Fruit fly (Drosophila melanogaster): Measurements from ENCODE around the gene pths.

The pths gene

DNA sequence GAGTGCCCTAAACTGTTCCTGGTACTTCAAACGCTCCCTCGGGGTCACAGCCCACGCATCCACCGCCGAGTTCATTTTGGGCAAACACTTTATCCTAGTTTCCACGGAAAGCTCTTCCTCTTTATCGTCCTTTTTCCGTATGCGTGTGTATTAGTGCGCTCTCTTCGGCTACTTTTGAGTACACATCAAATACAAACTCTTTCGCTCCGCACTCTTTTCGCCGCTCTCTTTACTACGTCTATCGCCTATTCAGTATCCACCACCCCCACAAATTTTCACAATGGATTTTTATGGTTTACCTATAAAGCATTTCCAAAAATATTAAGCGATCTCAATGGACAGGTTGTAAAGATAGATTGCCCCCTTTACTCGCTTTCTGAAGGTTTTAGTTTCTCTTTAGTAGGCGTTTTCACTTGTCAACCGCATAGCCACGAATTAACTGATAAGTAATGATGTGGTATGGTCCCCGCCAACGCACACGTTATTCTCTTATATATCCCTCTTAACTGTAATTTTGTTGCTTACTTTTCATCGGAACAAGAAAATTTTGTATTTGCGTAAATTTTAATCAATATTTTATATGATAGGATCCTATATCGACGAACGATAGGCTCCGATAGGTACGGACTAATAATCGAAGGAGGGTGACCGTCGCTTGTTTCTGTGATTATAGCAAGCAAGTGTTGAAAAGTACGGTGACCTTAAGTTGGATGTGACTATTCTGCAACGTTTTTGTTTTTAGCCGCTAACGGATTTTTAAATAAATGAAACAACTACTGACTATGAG, 1.1 kb upstream of the pths start, which contains the start of gene Dap160 (continued):
- TF ChIP-seq CG7928 (GFP tag; optimal IDR thresholded peaks at IDR 0.05) (no peak), corto (GFP tag; optimal IDR thresholded peaks at IDR 0.05) (no peak), psq (GFP tag; optimal IDR thresholded peaks at IDR 0.05) (no peak), gfzf (GFP tag; optimal IDR thresholded peaks at IDR 0.05) (peak; percentile 60), bowl (GFP tag; IDR thresholded peaks at IDR 0.05) (no peak), MTF-1 (GFP tag; optimal IDR thresholded peaks at IDR 0.05; ENCODE audit: borderline replicate concordance) (no peak), CG10462 (GFP tag; optimal IDR thresholded peaks at IDR 0.05) (no peak), CG8281 (tag; optimal IDR thresholded peaks at IDR 0.05) (no peak), CG2199 (GFP tag; IDR thresholded peaks at IDR 0.05) (no peak), CG17385 (GFP tag; optimal IDR thresholded peaks at IDR 0.05) (no peak), nmo (GFP tag; optimal IDR thresholded peaks at IDR 0.05) (no peak), kay (GFP tag; optimal IDR thresholded peaks at IDR 0.05) (no peak), CG8478 (optimal IDR thresholded peaks at IDR 0.05) (no peak), Dbx (GFP tag; IDR thresholded peaks at IDR 0.05) (peak; percentile 39; the same call in 1 of the 3 replicates), CG14710 (tag; optimal IDR thresholded peaks at IDR 0.05) (no peak), CG6254 (GFP tag; optimal IDR thresholded peaks at IDR 0.05) (no peak), Ets97D (GFP tag; optimal IDR thresholded peaks at IDR 0.05) (peak; percentile 29), grn (GFP tag; optimal IDR thresholded peaks at IDR 0.05) (peak; percentile 36), so (GFP tag; IDR thresholded peaks at IDR 0.05) (no peak), BtbVII (GFP tag; optimal IDR thresholded peaks at IDR 0.05) (no peak), CG15011 (GFP tag; optimal IDR thresholded peaks at IDR 0.05) (no peak), CG10654 (GFP tag; optimal IDR thresholded peaks at IDR 0.05) (no peak), Hr39 (optimal IDR thresholded peaks at IDR 0.05) (no peak), NfI (GFP tag; optimal IDR thresholded peaks at IDR 0.05) (no peak), bsh (GFP tag; optimal IDR thresholded peaks at IDR 0.05) (no peak), danr (GFP tag; IDR thresholded peaks at IDR 0.05) (no peak), CG3995 (GFP tag; optimal IDR thresholded peaks at IDR 0.05) (peak; percentile 93), CG4854 (GFP tag; optimal IDR thresholded peaks at IDR 0.05) (no peak), wek (GFP tag; optimal IDR thresholded peaks at IDR 0.05) (no peak), gce (GFP tag; IDR thresholded peaks at IDR 0.05) (no peak), tgo (GFP tag; IDR thresholded peaks at IDR 0.05) (no peak), ash1 (GFP tag; optimal IDR thresholded peaks at IDR 0.05) (no peak), CG11456 (GFP tag; IDR thresholded peaks at IDR 0.05) (no peak; the same call in 2 of the 3 replicates), CG16779 (GFP tag; IDR thresholded peaks at IDR 0.05) (no peak), slp2 (GFP tag; optimal IDR thresholded peaks at IDR 0.05) (no peak), CG3163 (GFP tag; optimal IDR thresholded peaks at IDR 0.05) (peak; percentile 96), crc (GFP tag; optimal IDR thresholded peaks at IDR 0.05) (no peak), tio (GFP tag; optimal IDR thresholded peaks at IDR 0.05) (no peak), kni (GFP tag; optimal IDR thresholded peaks at IDR 0.05) (no peak), CG12744 (GFP tag; optimal IDR thresholded peaks at IDR 0.05) (no peak), Gug (GFP tag; IDR thresholded peaks at IDR 0.05) (no peak), B-H2 (GFP tag; optimal IDR thresholded peaks at IDR 0.05) (peak; percentile 8), HmgD (GFP tag; optimal IDR thresholded peaks at IDR 0.05) (no peak), cas (GFP tag; IDR thresholded peaks at IDR 0.05) (no peak), CG1602 (GFP tag; optimal IDR thresholded peaks at IDR 0.05) (no peak), dysf (GFP tag; IDR thresholded peaks at IDR 0.05) (no peak), abd-A (tag; optimal IDR thresholded peaks at IDR 0.05) (no peak), CG8290 (GFP tag; optimal IDR thresholded peaks at IDR 0.05) (peak; percentile 26), CG8290 (tag; optimal IDR thresholded peaks at IDR 0.05) (no peak), vvl (GFP tag; IDR thresholded peaks at IDR 0.05) (no peak), Adf1 (GFP tag; IDR thresholded peaks at IDR 0.05) (no peak), CG14860 (GFP tag; IDR thresholded peaks at IDR 0.05; ENCODE audit: partially characterized antibody) (peak; percentile 48; the same call in 1 of the 3 replicates)
